Worm (Caenorhabditis elegans): ENCODE measurements around the gene T26E4.18.

Gene T26E4.18

ce11 chrV:15796087-15796486, 7.6 kb downstream of the T26E4.18 start, which contains the start of gene nhr-223:
nhr-223 (plus strand) TSS chrV:15796387.
- no peak for TF ChIP-seq sem-2 (GFP tag; optimal IDR thresholded peaks at IDR 0.05)
- no peak for TF ChIP-seq nhr-76 (tag; optimal IDR thresholded peaks at IDR 0.05)
- TF ChIP-seq drap-1 (GFP tag; optimal IDR thresholded peaks at IDR 0.05) = no peak
- no peak for TF ChIP-seq mls-2 (tag; optimal IDR thresholded peaks at IDR 0.05)
- TF ChIP-seq hlh-1 (tag; optimal IDR thresholded peaks at IDR 0.05) = no peak
- no peak for TF ChIP-seq sptf-1 (tag; optimal IDR thresholded peaks at IDR 0.05)
- TF ChIP-seq lin-32 (GFP tag; optimal IDR thresholded peaks at IDR 0.05) = no peak
- no peak for TF ChIP-seq nhr-2 (tag; optimal IDR thresholded peaks at IDR 0.05)
- TF ChIP-seq ces-1 (GFP tag; optimal IDR thresholded peaks at IDR 0.05) = no peak
- no peak for TF ChIP-seq snpc-4 (tag; optimal IDR thresholded peaks at IDR 0.05)
- no peak for TF ChIP-seq elt-1 (tag; optimal IDR thresholded peaks at IDR 0.05; ENCODE audit: borderline replicate concordance, insufficient read depth)
- TF ChIP-seq ceh-43 (GFP tag; optimal IDR thresholded peaks at IDR 0.05) = no peak

ce11 chrV:15793270-15793669, 10.4 kb downstream of the T26E4.18 start, which contains the start of gene T26E4.7:
T26E4.7 (plus strand) TSS chrV:15793570.
- TF ChIP-seq ham-2 (GFP tag; optimal IDR thresholded peaks at IDR 0.05) (no peak), mab-5 (tag; optimal IDR thresholded peaks at IDR 0.05) (no peak), blmp-1 (tag; optimal IDR thresholded peaks at IDR 0.05) (no peak), mls-2 (tag; optimal IDR thresholded peaks at IDR 0.05) (no peak), nhr-237 (tag; optimal IDR thresholded peaks at IDR 0.05) (no peak), drap-1 (GFP tag; optimal IDR thresholded peaks at IDR 0.05) (no peak), tbx-8 (GFP tag; optimal IDR thresholded peaks at IDR 0.05) (no peak), lsy-2 (tag; optimal IDR thresholded peaks at IDR 0.05) (no peak), zip-8 (tag; optimal IDR thresholded peaks at IDR 0.05) (no peak), nhr-76 (tag; optimal IDR thresholded peaks at IDR 0.05) (no peak), sem-2 (GFP tag; optimal IDR thresholded peaks at IDR 0.05) (no peak), lin-13 (tag; optimal IDR thresholded peaks at IDR 0.05) (no peak), mep-1 (tag; optimal IDR thresholded peaks at IDR 0.05) (no peak), ces-1 (GFP tag; optimal IDR thresholded peaks at IDR 0.05) (no peak), unc-120 (tag; optimal IDR thresholded peaks at IDR 0.05; ENCODE audit: poor library complexity, severe bottlenecking) (no peak), ceh-39 (tag; optimal IDR thresholded peaks at IDR 0.05) (no peak)

ce11 chrV:15792409-15792808, 11.2 kb downstream of the T26E4.18 start, which contains the start of gene T26E4.4:
T26E4.4 (minus strand) TSS chrV:15792509.
- TF ChIP-seq nhr-12 (tag; optimal IDR thresholded peaks at IDR 0.05) = no peak
- TF ChIP-seq ceh-83 (GFP tag; optimal IDR thresholded peaks at IDR 0.05) = no peak
- no peak for TF ChIP-seq mls-2 (tag; optimal IDR thresholded peaks at IDR 0.05)
- TF ChIP-seq drap-1 (GFP tag; optimal IDR thresholded peaks at IDR 0.05) = no peak
- TF ChIP-seq lin-13 (tag; optimal IDR thresholded peaks at IDR 0.05) = no peak
- no peak for TF ChIP-seq nhr-2 (tag; optimal IDR thresholded peaks at IDR 0.05)
- TF ChIP-seq nhr-237 (tag; optimal IDR thresholded peaks at IDR 0.05) = no peak
- TF ChIP-seq mep-1 (tag; optimal IDR thresholded peaks at IDR 0.05) = no peak
- no peak for TF ChIP-seq lin-32 (GFP tag; optimal IDR thresholded peaks at IDR 0.05)
- TF ChIP-seq sptf-1 (tag; optimal IDR thresholded peaks at IDR 0.05) = no peak
- no peak for TF ChIP-seq blmp-1 (tag; optimal IDR thresholded peaks at IDR 0.05)

- TF ChIP-seq unc-62 (GFP tag; optimal IDR thresholded peaks at IDR 0.05) (no peak), snpc-4 (tag; optimal IDR thresholded peaks at IDR 0.05) (no peak), ceh-43 (GFP tag; optimal IDR thresholded peaks at IDR 0.05) (no peak), nhr-76 (tag; optimal IDR thresholded peaks at IDR 0.05) (no peak), ceh-83 (GFP tag; optimal IDR thresholded peaks at IDR 0.05) (no peak), mls-2 (tag; optimal IDR thresholded peaks at IDR 0.05) (no peak), lin-32 (GFP tag; optimal IDR thresholded peaks at IDR 0.05) (no peak), hlh-1 (tag; optimal IDR thresholded peaks at IDR 0.05) (no peak), lin-13 (tag; optimal IDR thresholded peaks at IDR 0.05) (no peak), unc-39 (tag; optimal IDR thresholded peaks at IDR 0.05) (no peak)
Measured at ce11 chrV:15782494-15782893, 21.2 kb downstream of the T26E4.18 start, which contains the start of gene T26E4.3. T26E4.3 (plus strand) TSS chrV:15782794.

- no peak for TF ChIP-seq mls-2 (tag; optimal IDR thresholded peaks at IDR 0.05)
- no peak for TF ChIP-seq ztf-11 (tag; optimal IDR thresholded peaks at IDR 0.05)
- TF ChIP-seq elt-3 (tag; optimal IDR thresholded peaks at IDR 0.05) = no peak
- no peak for TF ChIP-seq drap-1 (GFP tag; optimal IDR thresholded peaks at IDR 0.05)
- no peak for TF ChIP-seq nhr-28 (tag; optimal IDR thresholded peaks at IDR 0.05)
- TF ChIP-seq mab-5 (tag; optimal IDR thresholded peaks at IDR 0.05) = no peak
- no peak for TF ChIP-seq nhr-76 (tag; optimal IDR thresholded peaks at IDR 0.05)
- TF ChIP-seq tbx-8 (GFP tag; optimal IDR thresholded peaks at IDR 0.05) = no peak
- no peak for TF ChIP-seq snpc-4 (tag; optimal IDR thresholded peaks at IDR 0.05)
- no peak for TF ChIP-seq bed-3 (GFP tag; optimal IDR thresholded peaks at IDR 0.05)
- no peak for TF ChIP-seq ceh-43 (GFP tag; optimal IDR thresholded peaks at IDR 0.05)
- TF ChIP-seq unc-62 (GFP tag; optimal IDR thresholded peaks at IDR 0.05) = no peak
- no peak for TF ChIP-seq lin-32 (GFP tag; optimal IDR thresholded peaks at IDR 0.05)
- no peak for TF ChIP-seq cnd-1 (tag; optimal IDR thresholded peaks at IDR 0.05)
- no peak for TF ChIP-seq sptf-1 (tag; optimal IDR thresholded peaks at IDR 0.05)
- no peak for TF ChIP-seq ces-1 (GFP tag; optimal IDR thresholded peaks at IDR 0.05)
- TF ChIP-seq flh-1 (GFP tag; optimal IDR thresholded peaks at IDR 0.05) = no peak
- no peak for TF ChIP-seq sem-2 (GFP tag; optimal IDR thresholded peaks at IDR 0.05)
Measured at ce11 chrV:15781086-15781485, 22.6 kb downstream of the T26E4.18 start, which contains the start of gene T26E4.2. T26E4.2 (plus strand) TSS chrV:15781386.
